Worm (Caenorhabditis elegans) whole organism, early embryonic: ENCODE results near the gene ZC412.10.

ENCODE experiments used
- hmg-4 ChIP-seq: fragments of 200-800 bp; sonication (Bioruptor generic); optimal IDR thresholded peaks from 2 replicates; lab custom pipeline; 2018; ENCODE audit warnings: mild to moderate bottlenecking, missing genetic modification characterization, missing compliant biosample characterization
- hnd-1 ChIP-seq: sonication (generic microtip); optimal IDR thresholded peaks from 2 replicates; lab custom pipeline; 2016; ENCODE audit warnings: missing genetic modification characterization, missing compliant biosample characterization
- pes-1 ChIP-seq: fragments of 200-800 bp; sonication (Bioruptor generic); IDR thresholded peaks from 2 replicates; pipeline ENCODE4 v1.3.6; 2022; ENCODE audit warnings: missing genetic modification reagents, missing genetic modification characterization, missing compliant biosample characterization
- sea-1 ChIP-seq: fragments of 200-800 bp; sonication (Bioruptor generic); conservative IDR thresholded peaks from 2 replicates; pipeline ENCODE4 v1.3.6; 2022; ENCODE audit warnings: missing genetic modification characterization, missing compliant biosample characterization

DNA sequence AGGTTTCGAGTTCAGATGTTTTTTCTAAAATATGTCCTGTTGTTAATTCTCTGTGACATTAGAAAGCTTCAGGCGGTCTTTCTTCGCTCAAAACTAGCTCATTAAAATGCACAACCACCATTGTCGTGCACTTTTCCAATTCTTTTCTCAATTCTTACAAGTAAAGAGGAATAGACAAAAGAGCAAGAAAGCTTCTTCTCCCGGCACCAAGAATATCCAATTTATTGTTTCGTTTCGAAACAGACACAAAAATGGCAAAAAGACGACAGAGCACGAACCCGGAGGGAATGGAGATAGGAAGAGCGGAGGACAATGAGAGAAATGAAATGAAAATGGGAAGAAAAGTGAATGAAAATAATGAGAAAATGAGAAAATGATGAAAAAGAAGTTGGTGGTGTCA, 24.0 kb downstream of the ZC412.10 start:
- TF ChIP-seq sea-1 (GFP tag; lab: Robert Waterston, UW), result no peak
- TF ChIP-seq hnd-1 (tag; lab: Kevin White, UChicago), result no peak
- no peak for TF ChIP-seq pes-1 (GFP tag; lab: Robert Waterston, UW)
- TF ChIP-seq hmg-4 (GFP tag; lab: Kevin White, UChicago), result no peak
